Worm (Caenorhabditis elegans): Measurements from ENCODE around the gene T22F3.10.
A peak's percentile ranks its signal among the peaks of the same experiment; 100 is the strongest.

T22F3.10 gene

DNA sequence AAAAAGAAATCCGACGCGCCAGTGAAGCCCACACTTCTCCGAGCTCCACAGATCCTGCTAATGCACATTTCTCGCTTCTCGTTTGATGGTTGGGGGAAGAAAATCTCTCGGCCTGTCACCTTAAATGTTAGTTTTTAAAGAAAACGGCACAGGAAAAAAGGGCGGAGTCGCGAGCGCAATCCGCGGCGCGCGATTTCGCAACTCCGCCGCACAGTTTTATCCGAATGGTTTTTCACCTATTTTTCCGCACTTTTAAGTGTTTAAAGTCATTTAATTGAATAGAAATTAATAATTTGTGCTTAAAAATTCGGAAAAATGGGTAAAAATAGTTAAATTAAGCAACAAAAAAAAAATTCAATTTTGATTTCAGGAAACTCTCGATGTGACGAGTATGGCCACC is 23.9 kb downstream of the T22F3.10 start (continued):
- TF ChIP-seq hif-1 (tag; optimal IDR thresholded peaks at IDR 0.05) (peak in 1 of 2 experiments; percentile 39), mep-1 (tag; optimal IDR thresholded peaks at IDR 0.05) (peak; percentile 38)

ce11 chrV:3586014-3586689 is 25.4 kb downstream of the T22F3.10 start, which contains the start of the genes rpl-11.1 and T22F3.2:
Gene rpl-11.1, minus strand, starts transcription at chrV:3586064.
Gene T22F3.2, plus strand, starts transcription at chrV:3586639.
- TF ChIP-seq hmg-1.1 (GFP tag; IDR thresholded peaks at IDR 0.05) (peak; percentile 42; the same call in 1 of the 2 replicates), daf-16 (GFP tag; optimal IDR thresholded peaks at IDR 0.05) (no peak), daf-16 (tag; optimal IDR thresholded peaks at IDR 0.05) (peak; percentile 9), hlh-11 (tag; optimal IDR thresholded peaks at IDR 0.05) (peak; percentile 5), hlh-30 (tag; optimal IDR thresholded peaks at IDR 0.05; ENCODE audit: insufficient read depth) (peak; percentile 22), ztf-7 (tag; optimal IDR thresholded peaks at IDR 0.05) (no peak), lin-1 (GFP tag; IDR thresholded peaks at IDR 0.05) (no peak), ceh-44 (GFP tag; IDR thresholded peaks at IDR 0.05) (no peak), mep-1 (tag; optimal IDR thresholded peaks at IDR 0.05) (peak; percentile 9), aha-1 (tag) (no peak), nhr-41 (GFP tag; IDR thresholded peaks at IDR 0.05) (no peak), ama-1 (optimal IDR thresholded peaks at IDR 0.05) (no peak), ceh-82 (tag; optimal IDR thresholded peaks at IDR 0.05) (no peak), unc-62 (GFP tag; optimal IDR thresholded peaks at IDR 0.05 in 1 of 2) (peak in 1 of 2 experiments; percentile 47), unc-62 (tag; optimal IDR thresholded peaks at IDR 0.05) (no peak), hif-1 (tag; optimal IDR thresholded peaks at IDR 0.05) (peak in 1 of 2 experiments; percentile 34), mdl-1 (tag; optimal IDR thresholded peaks at IDR 0.05) (peak in 1 of 2 experiments; percentile 34), D1046.2 (GFP tag; IDR thresholded peaks at IDR 0.05) (0 out of 2 replicates have a peak, but pooled peaks have one; percentile 24)

DNA sequence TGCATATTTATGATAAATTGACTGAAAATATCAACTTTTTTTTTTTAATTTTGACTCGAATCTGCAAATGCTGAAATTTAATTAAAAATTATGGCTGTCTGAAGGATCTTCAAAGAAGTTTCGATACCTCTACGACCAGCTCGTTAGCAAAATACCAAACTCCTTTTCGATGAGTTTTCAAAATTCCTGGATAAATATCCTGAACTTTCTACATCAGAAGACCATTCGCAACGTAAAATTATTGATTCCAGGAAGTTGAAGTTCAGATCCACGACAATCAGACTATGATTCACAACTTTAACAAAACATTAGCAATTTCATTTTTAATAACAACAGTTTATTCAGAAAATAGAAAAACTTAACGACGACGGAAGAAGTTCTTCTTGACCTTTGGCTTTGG is 26.5 kb downstream of the T22F3.10 start:
- TF ChIP-seq unc-130 (GFP tag; optimal IDR thresholded peaks at IDR 0.05) (peak; percentile 54), pqm-1 (tag; optimal IDR thresholded peaks at IDR 0.05) (no peak), hif-1 (tag; optimal IDR thresholded peaks at IDR 0.05) (no peak), vab-7 (GFP tag; IDR thresholded peaks at IDR 0.05) (0 out of 2 replicates have a peak, but pooled peaks have one; percentile 14), ceh-32 (tag; optimal IDR thresholded peaks at IDR 0.05; ENCODE audit: poor library complexity) (no peak), ama-1 (optimal IDR thresholded peaks at IDR 0.05) (peak; percentile 87), snpc-1.2 (GFP tag; IDR thresholded peaks at IDR 0.05) (peak; percentile 74), ctbp-1 (GFP tag; IDR thresholded peaks at IDR 0.05) (peak; percentile 13; the same call in 1 of the 2 replicates), ZK337.2 (GFP tag; IDR thresholded peaks at IDR 0.05) (0 out of 2 replicates have a peak, but pooled peaks have one; percentile 14), Y48G9A.11 (GFP tag; IDR thresholded peaks at IDR 0.05) (peak; percentile 78), F49E8.2 (tag; optimal IDR thresholded peaks at IDR 0.05; ENCODE audit: borderline replicate concordance) (peak; percentile 88), daf-12 (tag; optimal IDR thresholded peaks at IDR 0.05) (no peak), dmd-8 (GFP tag; IDR thresholded peaks at IDR 0.05) (peak; percentile 40; the same call in 1 of the 2 replicates), aha-1 (tag) (peak; percentile 30), daf-16 (GFP tag; optimal IDR thresholded peaks at IDR 0.05) (no peak), daf-16 (tag; optimal IDR thresholded peaks at IDR 0.05) (peak; percentile 42), arid-1 (GFP tag; conservative IDR thresholded peaks at IDR 0.05) (peak; percentile 51; the same call in 1 of the 2 replicates), zip-2 (tag; optimal IDR thresholded peaks at IDR 0.05) (no peak), lin-38 (GFP tag; IDR thresholded peaks at IDR 0.05) (peak; percentile 57), nhr-102 (tag; optimal IDR thresholded peaks at IDR 0.05) (peak; percentile 22)

- TF ChIP-seq Y105C5A.15 (GFP tag; IDR thresholded peaks at IDR 0.05) = no peak
- no peak for TF ChIP-seq nhr-48 (tag; optimal IDR thresholded peaks at IDR 0.05)
- TF ChIP-seq attf-4 (tag; optimal IDR thresholded peaks at IDR 0.05) = no peak
- TF ChIP-seq daf-12 (tag; optimal IDR thresholded peaks at IDR 0.05) = no peak
- no peak for TF ChIP-seq dpl-1 (GFP tag; optimal IDR thresholded peaks at IDR 0.05)
- no peak for TF ChIP-seq nhr-77 (tag; optimal IDR thresholded peaks at IDR 0.05)
- TF ChIP-seq nhr-111 (GFP tag; optimal IDR thresholded peaks at IDR 0.05) = no peak
- TF ChIP-seq saeg-2 (GFP tag; IDR thresholded peaks at IDR 0.05) = no peak
- no peak for TF ChIP-seq snpc-1.2 (GFP tag; IDR thresholded peaks at IDR 0.05)
- no peak for TF ChIP-seq tra-1 (GFP tag; IDR thresholded peaks at IDR 0.05)
- TF ChIP-seq lim-7 (GFP tag; IDR thresholded peaks at IDR 0.05) = no peak
- no peak for TF ChIP-seq fos-1 (tag; optimal IDR thresholded peaks at IDR 0.05)
- peak; percentile 94 for TF ChIP-seq aha-1 (tag)
- no peak for TF ChIP-seq aly-2 (tag; optimal IDR thresholded peaks at IDR 0.05)
- 0 out of 2 replicates have a peak, but pooled peaks have one; percentile 19 for TF ChIP-seq set-16 (GFP tag; IDR thresholded peaks at IDR 0.05)
- no peak for TF ChIP-seq ceh-28 (tag; optimal IDR thresholded peaks at IDR 0.05)
Measured at ce11 chrV:3583622-3584021, 27.9 kb downstream of the T22F3.10 start.

All from whole organism, L4 larva.